Fruit fly (Drosophila melanogaster): Measurements from ENCODE around the gene COX4.

COX4 gene

DNA sequence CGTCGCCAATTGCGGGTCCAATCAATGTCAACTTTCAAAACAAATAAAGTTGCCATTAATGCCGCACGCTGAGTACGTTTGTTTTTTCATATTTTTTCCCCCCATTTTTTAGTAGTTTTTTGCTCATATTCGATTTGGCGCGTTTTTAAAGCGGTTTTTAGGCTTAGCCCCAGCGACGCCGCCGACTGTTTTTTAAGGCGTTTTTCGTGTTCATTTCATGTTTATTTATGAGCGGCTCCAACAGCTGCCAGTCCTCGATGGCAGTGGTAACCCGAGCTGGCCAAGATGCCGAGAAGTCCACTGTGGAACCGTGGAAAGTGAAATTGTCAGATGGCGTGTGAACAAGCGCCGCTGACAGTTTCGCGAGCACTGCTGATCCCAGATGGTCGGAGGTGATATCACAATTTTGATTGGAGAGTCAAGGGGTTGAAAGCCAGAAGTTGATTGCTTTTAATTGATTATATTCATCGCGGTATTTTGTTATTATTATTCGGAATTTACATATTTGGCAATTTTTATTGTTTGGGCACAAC, 10.5 kb upstream of the COX4 start:
- TF ChIP-seq acj6 (GFP tag; optimal IDR thresholded peaks at IDR 0.05), result no peak
- TF ChIP-seq dsx (GFP tag; optimal IDR thresholded peaks at IDR 0.05; ENCODE audit: poor library complexity, severe bottlenecking), result no peak
- TF ChIP-seq eg (GFP tag; IDR thresholded peaks at IDR 0.05), result no peak
- TF ChIP-seq cyc (GFP tag; optimal IDR thresholded peaks at IDR 0.05), result no peak
- TF ChIP-seq CG6854 (GFP tag; optimal IDR thresholded peaks at IDR 0.05), result no peak
- TF ChIP-seq CG11902 (GFP tag; optimal IDR thresholded peaks at IDR 0.05), result no peak
- TF ChIP-seq CG3919 (GFP tag; optimal IDR thresholded peaks at IDR 0.05), result no peak
- peak; percentile 53 for TF ChIP-seq Blimp-1 (GFP tag; optimal IDR thresholded peaks at IDR 0.05)

dm6 chr2L:19949600-19949999, 8.9 kb upstream of the COX4 start:
- no peak for TF ChIP-seq CG11762 (GFP tag; optimal IDR thresholded peaks at IDR 0.05; ENCODE audit: insufficient read depth)
- TF ChIP-seq CG11902 (GFP tag; optimal IDR thresholded peaks at IDR 0.05), result no peak
- TF ChIP-seq Eip78C (GFP tag), result peak; percentile 32
- no peak for TF ChIP-seq Eip75B (GFP tag; optimal IDR thresholded peaks at IDR 0.05)
- TF ChIP-seq achi (GFP tag; optimal IDR thresholded peaks at IDR 0.05), result no peak
- peak; percentile 47 for TF ChIP-seq fkh (GFP tag; optimal IDR thresholded peaks at IDR 0.05)
- no peak for TF ChIP-seq OdsH (GFP tag; optimal IDR thresholded peaks at IDR 0.05)

DNA sequence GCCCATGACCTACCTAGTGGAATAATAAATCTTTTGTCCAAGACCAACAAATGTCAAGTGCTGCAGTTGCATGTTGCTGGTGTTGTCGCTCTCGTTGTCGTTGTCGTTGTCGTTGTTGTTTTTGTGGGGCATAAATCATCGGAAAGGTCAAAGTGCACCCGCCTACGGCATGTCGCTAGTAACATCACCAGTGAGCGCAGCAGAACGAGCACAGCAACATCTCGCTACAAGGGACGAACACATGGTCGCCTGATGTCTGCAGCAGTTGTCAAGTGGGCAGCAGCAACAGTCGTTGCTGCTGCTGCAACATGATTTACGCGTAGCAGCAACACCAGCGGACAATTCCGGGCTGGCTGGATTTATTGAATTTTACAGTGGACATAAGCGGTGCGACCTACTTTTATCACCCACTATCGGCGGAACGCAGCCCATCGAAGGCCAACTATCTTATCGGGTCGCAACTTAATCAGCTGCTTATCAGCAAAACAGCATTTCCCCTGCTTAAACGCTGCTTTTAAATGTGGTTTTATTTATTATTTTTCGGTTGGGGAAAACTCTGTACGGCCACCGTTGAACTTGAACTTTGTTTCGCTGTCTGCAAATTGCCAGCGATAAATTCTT, 6.9 kb upstream of the COX4 start:
- TF ChIP-seq Eip78C (GFP tag) (peak; percentile 39), CG1621 (tag; optimal IDR thresholded peaks at IDR 0.05) (no peak), CG3919 (GFP tag; optimal IDR thresholded peaks at IDR 0.05) (peak; percentile 3)

DNA sequence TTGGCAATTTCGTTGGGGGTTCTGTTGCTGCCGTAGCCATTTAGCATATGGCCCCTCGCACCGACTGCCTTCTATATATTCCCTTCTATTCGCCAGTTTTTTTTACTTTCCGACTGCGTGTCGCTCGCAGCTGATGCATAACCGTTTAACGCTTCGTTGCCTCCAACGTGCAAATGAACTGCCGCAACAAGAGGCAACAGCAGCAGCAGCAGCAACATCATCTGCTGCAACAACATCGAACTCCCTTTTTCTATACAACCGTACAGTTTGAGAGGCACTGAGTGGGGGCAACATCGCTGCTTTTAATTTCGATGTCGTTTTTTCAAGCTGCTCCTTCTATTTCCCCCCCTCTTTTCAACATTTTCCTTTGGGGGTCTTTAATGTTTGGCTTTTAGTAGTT, 6.3 kb upstream of the COX4 start:
- no peak for TF ChIP-seq fd85E (GFP tag; optimal IDR thresholded peaks at IDR 0.05)
- TF ChIP-seq CG3919 (GFP tag; optimal IDR thresholded peaks at IDR 0.05), result peak; percentile 52
- peak; percentile 24 for TF ChIP-seq svp (GFP tag)
- TF ChIP-seq Ets96B (tag; optimal IDR thresholded peaks at IDR 0.05), result no peak
- TF ChIP-seq CG34406 (GFP tag; optimal IDR thresholded peaks at IDR 0.05), result no peak
- TF ChIP-seq CG6854 (GFP tag; optimal IDR thresholded peaks at IDR 0.05), result no peak
- TF ChIP-seq ss (GFP tag; optimal IDR thresholded peaks at IDR 0.05), result peak in 1 of 2 experiments; percentile 35
- TF ChIP-seq CG9139 (GFP tag; optimal IDR thresholded peaks at IDR 0.05), result no peak
- TF ChIP-seq Eip75B (GFP tag; optimal IDR thresholded peaks at IDR 0.05), result no peak
- no peak for TF ChIP-seq CG6792 (GFP tag; optimal IDR thresholded peaks at IDR 0.05)
- no peak for TF ChIP-seq CG10631 (GFP tag; optimal IDR thresholded peaks at IDR 0.05)

- no peak for TF ChIP-seq Hr4 (GFP tag; optimal IDR thresholded peaks at IDR 0.05)
- TF ChIP-seq CG10631 (GFP tag; optimal IDR thresholded peaks at IDR 0.05), result no peak
- no peak for TF ChIP-seq CG10669 (GFP tag; optimal IDR thresholded peaks at IDR 0.05)
- no peak for TF ChIP-seq eg (GFP tag; IDR thresholded peaks at IDR 0.05)
- TF ChIP-seq pdm3 (GFP tag; optimal IDR thresholded peaks at IDR 0.05), result no peak
- TF ChIP-seq Hr39 (GFP tag; optimal IDR thresholded peaks at IDR 0.05), result no peak
- TF ChIP-seq CG11294 (GFP tag; IDR thresholded peaks at IDR 0.05), result no peak
- no peak for TF ChIP-seq CG31627 (GFP tag; optimal IDR thresholded peaks at IDR 0.05)
- no peak for TF ChIP-seq CG11902 (GFP tag; optimal IDR thresholded peaks at IDR 0.05)
- no peak for TF ChIP-seq CG6276 (GFP tag; optimal IDR thresholded peaks at IDR 0.05)
- TF ChIP-seq OdsH (GFP tag; optimal IDR thresholded peaks at IDR 0.05), result no peak
- TF ChIP-seq CG6854 (GFP tag; optimal IDR thresholded peaks at IDR 0.05), result no peak
- TF ChIP-seq Blimp-1 (GFP tag; optimal IDR thresholded peaks at IDR 0.05), result no peak
- TF ChIP-seq net (GFP tag; optimal IDR thresholded peaks at IDR 0.05), result no peak
- TF ChIP-seq fd59A (GFP tag; optimal IDR thresholded peaks at IDR 0.05), result no peak
- no peak for TF ChIP-seq Hr38 (GFP tag; optimal IDR thresholded peaks at IDR 0.05)
Observed at dm6 chr2L:19960930-19961329, 2.4 kb downstream of the COX4 start, which contains the start of gene CG34051. TSS of gene CG34051 (minus strand) at chr2L:19961030.
